Worm (Caenorhabditis elegans) whole organism, young adult: Measurements from ENCODE around the gene tos-1.
"Not testable (repeated sequence)": the region's sequence is repeated elsewhere in the genome, so short reads cannot be mapped to it uniquely, and the experiment has no call there.

Source experiments
- C06A6.2 ChIP-seq: fragments of 200-800 bp; sonication (Bioruptor generic); conservative IDR thresholded peaks from 2 replicates; pipeline ENCODE4 v1.3.6; 2022; ENCODE audit warnings: missing genetic modification characterization, missing compliant biosample characterization
- C17E4.6 ChIP-seq: fragments of 200-800 bp; sonication (Bioruptor generic); IDR thresholded peaks from 2 replicates; pipeline ENCODE4 v1.3.6; 2022; ENCODE audit warnings: missing genetic modification reagents, missing genetic modification characterization, missing compliant biosample characterization
- D2030.7 ChIP-seq: fragments of 200-800 bp; sonication (Bioruptor generic); IDR thresholded peaks from 2 replicates; pipeline ENCODE4 v1.3.6; 2022; ENCODE audit warnings: missing genetic modification reagents, missing genetic modification characterization, missing compliant biosample characterization
- F33H1.4 ChIP-seq: fragments of 200-800 bp; sonication (Bioruptor generic); IDR thresholded peaks from 2 replicates; pipeline ENCODE4 v1.3.6; 2022; ENCODE audit warnings: missing genetic modification reagents, missing genetic modification characterization, missing compliant biosample characterization
- F37B4.10 ChIP-seq: fragments of 200-800 bp; sonication (Bioruptor generic); IDR thresholded peaks from 2 replicates; pipeline ENCODE4 v1.3.6; 2022; ENCODE audit warnings: missing genetic modification characterization, missing compliant biosample characterization
- F39B2.1 ChIP-seq: fragments of 200-800 bp; sonication (Bioruptor generic); IDR thresholded peaks from 2 replicates; pipeline ENCODE4 v1.3.6; 2022; ENCODE audit warnings: missing genetic modification reagents, missing genetic modification characterization, missing compliant biosample characterization
- K11D2.4 ChIP-seq: fragments of 200-800 bp; sonication (Bioruptor generic); IDR thresholded peaks from 2 replicates; pipeline ENCODE4 v1.3.6; 2022; ENCODE audit warnings: missing genetic modification reagents, missing genetic modification characterization, missing compliant biosample characterization
- Y53F4B.3 ChIP-seq: fragments of 200-800 bp; sonication (Bioruptor generic); IDR thresholded peaks from 2 replicates; pipeline ENCODE4 v1.3.6; 2022; ENCODE audit warnings: missing genetic modification reagents, missing genetic modification characterization, missing compliant biosample characterization
- Y53G8AR.9 ChIP-seq: fragments of 200-800 bp; sonication (Bioruptor generic); conservative IDR thresholded peaks from 2 replicates; pipeline ENCODE4 v1.3.6; 2022; ENCODE audit warnings: missing genetic modification reagents, missing genetic modification characterization, missing compliant biosample characterization
- Y56A3A.18 ChIP-seq: fragments of 200-800 bp; sonication (Bioruptor generic); IDR thresholded peaks from 2 replicates; pipeline ENCODE4 v1.3.6; 2022; ENCODE audit warnings: missing genetic modification reagents, missing genetic modification characterization, missing compliant biosample characterization
- Y67H2A.10 ChIP-seq: fragments of 200-800 bp; sonication (Bioruptor generic); conservative IDR thresholded peaks from 2 replicates; pipeline ENCODE4 v1.3.6; 2022; ENCODE audit warnings: missing genetic modification reagents, missing genetic modification characterization, missing compliant biosample characterization
- Y79H2A.3 ChIP-seq: fragments of 200-800 bp; sonication (Bioruptor generic); conservative IDR thresholded peaks from 2 replicates; pipeline ENCODE4 v1.3.6; 2022; ENCODE audit warnings: missing genetic modification reagents, missing genetic modification characterization, missing compliant biosample characterization
- Y95B8A.8 ChIP-seq: fragments of 200-800 bp; sonication (Bioruptor generic); IDR thresholded peaks from 2 replicates; pipeline ENCODE4 v1.3.6; 2022; ENCODE audit warnings: missing genetic modification reagents, missing genetic modification characterization, missing compliant biosample characterization
- aptf-2 ChIP-seq: fragments of 200-800 bp; sonication (Bioruptor generic); conservative IDR thresholded peaks from 2 replicates; pipeline ENCODE4 v1.3.6; 2022; ENCODE audit warnings: missing genetic modification reagents, missing genetic modification characterization, missing compliant biosample characterization
- attf-3 ChIP-seq: fragments of 200-800 bp; sonication (Bioruptor generic); conservative IDR thresholded peaks from 2 replicates; pipeline ENCODE4 v1.3.6; 2022; ENCODE audit warnings: missing genetic modification reagents, missing genetic modification characterization, missing compliant biosample characterization
- attf-6 ChIP-seq: fragments of 200-800 bp; sonication (Bioruptor generic); IDR thresholded peaks from 2 replicates; pipeline ENCODE4 v1.3.6; 2022; ENCODE audit warnings: missing genetic modification reagents, missing genetic modification characterization, missing compliant biosample characterization
- bed-1 ChIP-seq: fragments of 200-800 bp; sonication (Bioruptor generic); IDR thresholded peaks from 2 replicates; pipeline ENCODE4 v1.3.6; 2022; ENCODE audit warnings: missing genetic modification reagents, missing genetic modification characterization, missing compliant biosample characterization
- cebp-1 ChIP-seq, 2 experiments: fragments of 200-800 bp in 1 of 2; sonication (Bioruptor generic) in 1 of 2; sonication (generic microtip) in 1 of 2; IDR thresholded peaks in 1 of 2; optimal IDR thresholded peaks in 1 of 2; 2 replicates each; pipeline versions ENCODE4 v1.3.6 to Lab custom; 2017 to 2022; ENCODE audit warnings: missing compliant biosample characterization in 2 of 2, missing genetic modification characterization in 2 of 2, mild to moderate bottlenecking in 1 of 2, missing genetic modification reagents in 1 of 2, moderate library complexity in 1 of 2
- cebp-2 ChIP-seq: fragments of 200-800 bp; sonication (Bioruptor generic); IDR thresholded peaks from 2 replicates; pipeline ENCODE4 v1.3.6; 2022; ENCODE audit warnings: missing genetic modification characterization, missing compliant biosample characterization
- ceh-100 ChIP-seq: fragments of 200-800 bp; sonication (Bioruptor generic); IDR thresholded peaks from 2 replicates; pipeline ENCODE4 v1.3.6; 2022; ENCODE audit warnings: missing genetic modification reagents, missing genetic modification characterization, missing compliant biosample characterization
- ceh-40 ChIP-seq: fragments of 200-800 bp; sonication (Bioruptor generic); IDR thresholded peaks from 2 replicates; pipeline ENCODE4 v1.3.6; 2022; ENCODE audit warnings: missing genetic modification characterization, missing compliant biosample characterization
- ceh-58 ChIP-seq: fragments of 200-800 bp; sonication (Bioruptor generic); IDR thresholded peaks from 2 replicates; pipeline ENCODE4 v1.3.6; 2022; ENCODE audit warnings: missing genetic modification characterization, missing compliant biosample characterization
- egl-18 ChIP-seq: fragments of 200-800 bp; sonication (Bioruptor generic); IDR thresholded peaks from 2 replicates; pipeline ENCODE4 v1.3.6; 2022; ENCODE audit warnings: missing genetic modification reagents, missing genetic modification characterization, missing compliant biosample characterization
- egl-44 ChIP-seq: fragments of 200-800 bp; sonication (Bioruptor generic); IDR thresholded peaks from 2 replicates; pipeline ENCODE4 v1.3.6; 2022; ENCODE audit warnings: missing genetic modification reagents, missing genetic modification characterization, missing compliant biosample characterization
- ekl-4 ChIP-seq: fragments of 200-800 bp; sonication (Bioruptor generic); IDR thresholded peaks from 2 replicates; pipeline ENCODE4 v1.3.6; 2022; ENCODE audit warnings: missing genetic modification reagents, missing genetic modification characterization, missing compliant biosample characterization
- hmg-1.2 ChIP-seq: fragments of 200-800 bp; sonication (Bioruptor generic); IDR thresholded peaks from 2 replicates; pipeline ENCODE4 v1.3.6; 2022; ENCODE audit warnings: missing genetic modification reagents, missing genetic modification characterization, missing compliant biosample characterization
- hmg-20 ChIP-seq: fragments of 200-800 bp; sonication (Bioruptor generic); IDR thresholded peaks from 2 replicates; pipeline ENCODE4 v1.3.6; 2022; ENCODE audit warnings: missing genetic modification reagents, missing genetic modification characterization, missing compliant biosample characterization
- hsf-1 ChIP-seq: fragments of 200-800 bp; sonication (Bioruptor generic); IDR thresholded peaks from 2 replicates; pipeline ENCODE4 v1.3.6; 2022; ENCODE audit warnings: missing genetic modification reagents, missing genetic modification characterization, missing compliant biosample characterization
- lag-1 ChIP-seq: fragments of 200-800 bp; sonication (Bioruptor generic); IDR thresholded peaks from 2 replicates; pipeline ENCODE4 v1.3.6; 2022; ENCODE audit warnings: missing genetic modification reagents, missing genetic modification characterization, missing compliant biosample characterization
- let-526 ChIP-seq: fragments of 200-800 bp; sonication (Bioruptor generic); IDR thresholded peaks from 2 replicates; pipeline ENCODE4 v1.3.6; 2022; ENCODE audit warnings: missing genetic modification reagents, missing genetic modification characterization, missing compliant biosample characterization
- lin-26 ChIP-seq: fragments of 200-800 bp; sonication (Bioruptor generic); IDR thresholded peaks from 2 replicates; pipeline ENCODE4 v1.3.6; 2022; ENCODE audit warnings: missing genetic modification reagents, missing genetic modification characterization, missing compliant biosample characterization
- lir-1 ChIP-seq: fragments of 200-800 bp; sonication (Bioruptor generic); conservative IDR thresholded peaks from 2 replicates; pipeline ENCODE4 v1.3.6; 2022; ENCODE audit warnings: missing genetic modification reagents, missing genetic modification characterization, missing compliant biosample characterization
- madf-3 ChIP-seq: fragments of 200-800 bp; sonication (Bioruptor generic); IDR thresholded peaks from 2 replicates; pipeline ENCODE4 v1.3.6; 2022; ENCODE audit warnings: missing genetic modification reagents, missing genetic modification characterization, missing compliant biosample characterization
- madf-6 ChIP-seq: fragments of 200-800 bp; sonication (Bioruptor generic); IDR thresholded peaks from 2 replicates; pipeline ENCODE4 v1.3.6; 2022; ENCODE audit warnings: missing genetic modification reagents, missing genetic modification characterization, missing compliant biosample characterization
- mcd-1 ChIP-seq: fragments of 200-800 bp; sonication (Bioruptor generic); IDR thresholded peaks from 2 replicates; pipeline ENCODE4 v1.3.6; 2022; ENCODE audit warnings: missing genetic modification reagents, missing genetic modification characterization, missing compliant biosample characterization
- nfya-2 ChIP-seq: fragments of 200-800 bp; sonication (Bioruptor generic); IDR thresholded peaks from 2 replicates; pipeline ENCODE4 v1.3.6; 2022; ENCODE audit warnings: missing genetic modification reagents, missing genetic modification characterization, missing compliant biosample characterization
- nfyb-1 ChIP-seq: fragments of 200-800 bp; sonication (Bioruptor generic); IDR thresholded peaks from 2 replicates; pipeline ENCODE4 v1.3.6; 2022; ENCODE audit warnings: missing genetic modification reagents, missing genetic modification characterization, missing compliant biosample characterization
- nhr-120 ChIP-seq: fragments of 200-800 bp; sonication (Bioruptor generic); IDR thresholded peaks from 2 replicates; pipeline ENCODE4 v1.3.6; 2022; ENCODE audit warnings: missing genetic modification characterization, missing compliant biosample characterization
- pbrm-1 ChIP-seq: fragments of 200-800 bp; sonication (Bioruptor generic); IDR thresholded peaks from 2 replicates; pipeline ENCODE4 v1.3.6; 2022; ENCODE audit warnings: missing genetic modification reagents, missing genetic modification characterization, missing compliant biosample characterization
- rcor-1 ChIP-seq: fragments of 200-800 bp; sonication (Bioruptor generic); IDR thresholded peaks from 2 replicates; pipeline ENCODE4 v1.3.6; 2022; ENCODE audit warnings: missing genetic modification reagents, missing genetic modification characterization, missing compliant biosample characterization
- ztf-25 ChIP-seq: fragments of 200-800 bp; sonication (Bioruptor generic); IDR thresholded peaks from 2 replicates; pipeline ENCODE4 v1.3.6; 2022; ENCODE audit warnings: missing genetic modification reagents, missing genetic modification characterization, missing compliant biosample characterization
- ztf-6 ChIP-seq: fragments of 200-800 bp; sonication (Bioruptor generic); IDR thresholded peaks from 2 replicates; pipeline ENCODE4 v1.3.6; 2022; ENCODE audit warnings: missing genetic modification reagents, missing genetic modification characterization, missing compliant biosample characterization

tos-1 gene

ce11 chrV:9342282-9342681, 1.7 kb downstream of the tos-1 start (continued):
- peak; percentile 37 for TF ChIP-seq D2030.7
- 0 out of 2 replicates have a peak, but pooled peaks have one; percentile 37 for TF ChIP-seq aptf-2
- peak; percentile 59; the same call in 1 of the 2 replicates for TF ChIP-seq ceh-100 (GFP tag; lab: Robert Waterston, UW)
- TF ChIP-seq Y95B8A.8 (GFP tag; lab: Robert Waterston, UW) = peak; percentile 93
- peak; percentile 90 for TF ChIP-seq madf-3 (GFP tag; lab: Robert Waterston, UW)
- TF ChIP-seq ceh-40 (GFP tag; lab: Robert Waterston, UW) = 0 out of 2 replicates have a peak, but pooled peaks have one; percentile 35
- peak; percentile 93 for TF ChIP-seq C17E4.6
- peak; percentile 75 for TF ChIP-seq C06A6.2
- peak; percentile 70 for TF ChIP-seq hsf-1
- peak; percentile 95 for TF ChIP-seq cebp-2 (GFP tag; lab: Robert Waterston, UW)
- peak; percentile 42; the same call in 1 of the 2 replicates for TF ChIP-seq attf-3 (GFP tag; lab: Robert Waterston, UW)

- TF ChIP-seq C06A6.2 (peak; percentile 90), hmg-1.2 (peak; percentile 63), hmg-20 (GFP tag; lab: Robert Waterston, UW) (peak; percentile 55; the same call in 1 of the 2 replicates), mcd-1 (GFP tag; lab: Robert Waterston, UW) (peak; percentile 27; the same call in 1 of the 2 replicates), hsf-1 (peak; percentile 73; the same call in 1 of the 2 replicates), D2030.7 (peak; percentile 47; the same call in 1 of the 2 replicates), madf-6 (GFP tag; lab: Robert Waterston, UW) (peak; percentile 61), lag-1 (GFP tag; lab: Robert Waterston, UW) (peak; percentile 73; the same call in 1 of the 2 replicates), Y79H2A.3 (GFP tag; lab: Robert Waterston, UW) (peak; percentile 99), attf-6 (0 out of 2 replicates have a peak, but pooled peaks have one; percentile 37), lir-1 (GFP tag; lab: Robert Waterston, UW) (0 out of 2 replicates have a peak, but pooled peaks have one; percentile 39), Y95B8A.8 (GFP tag; lab: Robert Waterston, UW) (peak; percentile 96), ceh-40 (GFP tag; lab: Robert Waterston, UW) (peak; percentile 71; the same call in 1 of the 2 replicates), Y53F4B.3 (GFP tag; lab: Robert Waterston, UW) (peak; percentile 82), F37B4.10 (GFP tag; lab: Robert Waterston, UW) (0 out of 2 replicates have a peak, but pooled peaks have one; percentile 44), let-526 (GFP tag; lab: Robert Waterston, UW) (peak; percentile 58; the same call in 1 of the 2 replicates), bed-1 (0 out of 2 replicates have a peak, but pooled peaks have one; percentile 83), nfya-2 (0 out of 2 replicates have a peak, but pooled peaks have one; percentile 53), nfyb-1 (GFP tag; lab: Robert Waterston, UW) (peak; percentile 90), ztf-6 (0 out of 2 replicates have a peak, but pooled peaks have one; percentile 18), lin-26 (GFP tag; lab: Robert Waterston, UW) (peak; percentile 75; the same call in 1 of the 2 replicates), K11D2.4 (peak; percentile 91), C17E4.6 (peak; percentile 56; the same call in 1 of the 2 replicates), rcor-1 (GFP tag; lab: Robert Waterston, UW) (peak; percentile 45; the same call in 1 of the 2 replicates), attf-3 (GFP tag; lab: Robert Waterston, UW) (peak; percentile 62; the same call in 1 of the 2 replicates), F39B2.1 (GFP tag; lab: Robert Waterston, UW) (peak; percentile 85), pbrm-1 (GFP tag; lab: Robert Waterston, UW) (peak; percentile 88), ztf-25 (GFP tag; lab: Robert Waterston, UW) (0 out of 2 replicates have a peak, but pooled peaks have one; percentile 57), ekl-4 (GFP tag; lab: Robert Waterston, UW) (peak; percentile 82), Y67H2A.10 (GFP tag; lab: Robert Waterston, UW) (peak; percentile 68), egl-18 (GFP tag; lab: Robert Waterston, UW) (peak; percentile 74; the same call in 1 of the 2 replicates), Y56A3A.18 (GFP tag; lab: Robert Waterston, UW) (peak; percentile 93), nhr-120 (GFP tag; lab: Robert Waterston, UW) (peak; percentile 89; the same call in 1 of the 2 replicates), cebp-2 (GFP tag; lab: Robert Waterston, UW) (peak; percentile 92), madf-3 (GFP tag; lab: Robert Waterston, UW) (peak; percentile 91), Y53G8AR.9 (GFP tag; lab: Robert Waterston, UW) (peak; percentile 98), F33H1.4 (GFP tag; lab: Robert Waterston, UW) (peak; percentile 16; the same call in 1 of the 2 replicates), cebp-1 (GFP tag; IDR thresholded peaks at IDR 0.05; lab: Robert Waterston, UW) (peak; percentile 78), ceh-58 (GFP tag; lab: Robert Waterston, UW) (peak; percentile 87; the same call in 1 of the 2 replicates), aptf-2 (0 out of 2 replicates have a peak, but pooled peaks have one; percentile 12), egl-44 (GFP tag; lab: Robert Waterston, UW) (peak; percentile 68)
- not testable (repeated sequence) for TF ChIP-seq cebp-1 (tag; optimal IDR thresholded peaks at IDR 0.05; lab: Kevin White, UChicago)
Observed at ce11 chrV:9341814-9342213, 2.2 kb downstream of the tos-1 start.
